Fruit fly (Drosophila melanogaster) whole organism, embryonic: ENCODE measurements around the gene NANS.

ENCODE experiments used
- Awh ChIP-seq: fragments of 200-800 bp; sonication (Bioruptor generic); IDR thresholded peaks from 2 replicates; pipeline ENCODE4, ENCODE4 v1.3.6; 2022; ENCODE audit warnings: missing biosample characterization, missing genetic modification characterization
- B-H2 ChIP-seq: fragments of 200-800 bp; sonication (Bioruptor generic); optimal IDR thresholded peaks from 2 replicates; lab custom pipeline; 2018; ENCODE audit warnings: missing biosample characterization, mild to moderate bottlenecking, missing genetic modification characterization
- BEAF-32 ChIP-seq: fragments of 200-800 bp; sonication (Bioruptor generic); optimal IDR thresholded peaks from 3 replicates; lab custom pipeline; 2017; ENCODE audit warnings: missing biosample characterization, missing genetic modification characterization, mild to moderate bottlenecking, moderate library complexity, missing genetic modification reagents
- Bgb ChIP-seq: fragments of 200-800 bp; sonication (Bioruptor generic); IDR thresholded peaks from 2 replicates; pipeline ENCODE4 v1.3.6; 2022; ENCODE audit warnings: missing biosample characterization, missing genetic modification characterization; ENCODE audit not compliant: partially characterized antibody
- CG12659 ChIP-seq: fragments of 200-800 bp; sonication (Bioruptor generic); optimal IDR thresholded peaks from 3 replicates; lab custom pipeline; 2017; ENCODE audit warnings: mild to moderate bottlenecking, missing biosample characterization, missing genetic modification reagents, missing genetic modification characterization
- CG13424 ChIP-seq: fragments of 200-800 bp; sonication (Bioruptor generic); optimal IDR thresholded peaks from 2 replicates; lab custom pipeline; 2019; ENCODE audit warnings: missing biosample characterization, mild to moderate bottlenecking, missing genetic modification characterization, moderate library complexity
- CG15514 ChIP-seq: fragments of 200-800 bp; sonication (Bioruptor generic); optimal IDR thresholded peaks from 3 replicates; lab custom pipeline; 2017; ENCODE audit warnings: missing biosample characterization, missing genetic modification characterization, mild to moderate bottlenecking, moderate library complexity, missing genetic modification reagents
- CG17802 ChIP-seq: fragments of 200-800 bp; sonication (Bioruptor generic); optimal IDR thresholded peaks from 2 replicates; lab custom pipeline; 2018; ENCODE audit warnings: missing biosample characterization, mild to moderate bottlenecking, missing genetic modification characterization, moderate library complexity
- CG17829 ChIP-seq: fragments of 200-800 bp; optimal IDR thresholded peaks from 2 replicates; lab custom pipeline; 2019; ENCODE audit warnings: missing biosample characterization, mild to moderate bottlenecking, missing genetic modification characterization, moderate library complexity
- CG18011 ChIP-seq: fragments of 200-800 bp; sonication (Bioruptor generic); optimal IDR thresholded peaks from 2 replicates; lab custom pipeline; 2017; ENCODE audit warnings: missing biosample characterization, missing genetic modification characterization, mild to moderate bottlenecking, moderate library complexity, missing genotype
- CG2116 ChIP-seq: fragments of 200-800 bp; sonication (Bioruptor generic); optimal IDR thresholded peaks from 3 replicates; lab custom pipeline; 2018; ENCODE audit warnings: missing biosample characterization, mild to moderate bottlenecking, missing genetic modification characterization
- CG2712 ChIP-seq: fragments of 200-800 bp; optimal IDR thresholded peaks from 3 replicates; lab custom pipeline; 2019; ENCODE audit warnings: missing biosample characterization, mild to moderate bottlenecking, missing genetic modification characterization, moderate library complexity
- CG30020 ChIP-seq: fragments of 200-800 bp; optimal IDR thresholded peaks from 2 replicates; lab custom pipeline; 2019; ENCODE audit warnings: missing biosample characterization, mild to moderate bottlenecking, missing genetic modification characterization, moderate library complexity
- CG32532 ChIP-seq: fragments of 200-800 bp; sonication (Bioruptor generic); IDR thresholded peaks from 2 replicates; pipeline ENCODE4 v1.3.6; 2022; ENCODE audit warnings: missing biosample characterization, missing genetic modification characterization
- CG33213 ChIP-seq: fragments of 200-800 bp; sonication (Bioruptor generic); optimal IDR thresholded peaks from 3 replicates; lab custom pipeline; 2016; ENCODE audit warnings: missing biosample characterization, missing genetic modification characterization
- CG4424 ChIP-seq: fragments of 200-800 bp; sonication (Bioruptor generic); optimal IDR thresholded peaks from 3 replicates; lab custom pipeline; 2016; ENCODE audit warnings: missing biosample characterization, missing genetic modification characterization
- CG4730 ChIP-seq: fragments of 200-800 bp; sonication (Bioruptor generic); IDR thresholded peaks from 2 replicates; pipeline ENCODE4 v1.3.6; 2022; ENCODE audit warnings: missing biosample characterization, missing genetic modification characterization
- CG7928 ChIP-seq: fragments of 200-800 bp; sonication (Bioruptor generic); optimal IDR thresholded peaks from 2 replicates; lab custom pipeline; 2017; ENCODE audit warnings: missing biosample characterization, mild to moderate bottlenecking, missing genetic modification characterization
- CG9215 ChIP-seq: fragments of 200-800 bp; sonication (Bioruptor generic); IDR thresholded peaks from 2 replicates; pipeline ENCODE4 v1.3.6; 2022; ENCODE audit warnings: missing biosample characterization, missing genetic modification characterization
- Dad ChIP-seq: fragments of 200-800 bp; sonication (Bioruptor generic); optimal IDR thresholded peaks from 3 replicates; lab custom pipeline; 2016; ENCODE audit warnings: missing biosample characterization, missing genetic modification characterization
- Dfd ChIP-seq, 2 experiments: fragments of >200 bp; optimal IDR thresholded peaks; 2 replicates each; lab custom pipeline; 2017; ENCODE audit warnings: missing biosample characterization in 2 of 2, missing genetic modification characterization in 2 of 2
- Dll ChIP-seq: fragments of 200-800 bp; sonication (Bioruptor generic); IDR thresholded peaks from 4 replicates; pipeline ENCODE4 v1.3.6; 2022; ENCODE audit warnings: missing biosample characterization, missing genetic modification characterization; ENCODE audit not compliant: partially characterized antibody
- Dref ChIP-seq: fragments of 200-800 bp; sonication (Bioruptor generic); IDR thresholded peaks from 2 replicates; pipeline ENCODE4 v1.3.6; 2022; ENCODE audit warnings: missing biosample characterization, missing genetic modification characterization
- ERR ChIP-seq: fragments of 200-800 bp; sonication (Bioruptor generic); optimal IDR thresholded peaks from 2 replicates; lab custom pipeline; 2016; ENCODE audit warnings: missing biosample characterization, missing genetic modification characterization
- Hr39 ChIP-seq: fragments of >200 bp; optimal IDR thresholded peaks from 2 replicates; lab custom pipeline; 2017
- MESR4 ChIP-seq: fragments of 200-800 bp; sonication (Bioruptor generic); optimal IDR thresholded peaks from 2 replicates; lab custom pipeline; 2018; ENCODE audit warnings: missing biosample characterization, mild to moderate bottlenecking, missing genetic modification characterization, moderate library complexity
- Mes4 ChIP-seq: fragments of 200-800 bp; sonication (Bioruptor generic); optimal IDR thresholded peaks from 2 replicates; lab custom pipeline; 2016; ENCODE audit warnings: missing biosample characterization, missing genetic modification characterization
- Optix ChIP-seq: fragments of 200-800 bp; sonication (Bioruptor generic); IDR thresholded peaks from 3 replicates; pipeline ENCODE4 v1.3.6; 2022; ENCODE audit warnings: missing biosample characterization, missing genetic modification characterization
- Sin3A ChIP-seq: fragments of >200 bp; optimal IDR thresholded peaks from 2 replicates; lab custom pipeline; 2018
- Sry-β ChIP-seq: fragments of 200-800 bp; sonication (Bioruptor generic); optimal IDR thresholded peaks from 2 replicates; lab custom pipeline; 2018; ENCODE audit warnings: missing biosample characterization, mild to moderate bottlenecking, missing genetic modification characterization, moderate library complexity
- Trl ChIP-seq, 3 experiments: fragments of >200 bp in 2 of 3; fragments of 200-800 bp in 1 of 3; sonication (Bioruptor generic) in 1 of 3; optimal IDR thresholded peaks; 2 replicates in 1 of 3; 3 replicates in 2 of 3; lab custom pipeline; 2016 to 2017; ENCODE audit warnings: missing biosample characterization in 1 of 3, missing genetic modification characterization in 1 of 3
- YL-1 ChIP-seq: fragments of 200-800 bp; sonication (Bioruptor generic); optimal IDR thresholded peaks from 3 replicates; lab custom pipeline; 2017; ENCODE audit warnings: missing biosample characterization, mild to moderate bottlenecking, missing genetic modification characterization
- ap ChIP-seq: fragments of 200-800 bp; sonication (Bioruptor generic); IDR thresholded peaks from 2 replicates; pipeline ENCODE4 v1.3.6; 2022; ENCODE audit warnings: missing biosample characterization, missing genetic modification characterization
- bigmax ChIP-seq: fragments of 200-800 bp; sonication (Bioruptor generic); optimal IDR thresholded peaks from 2 replicates; lab custom pipeline; 2018; ENCODE audit warnings: missing biosample characterization, mild to moderate bottlenecking, missing genetic modification characterization
- dimm ChIP-seq: fragments of 200-800 bp; sonication (Bioruptor generic); IDR thresholded peaks from 2 replicates; pipeline ENCODE4 v1.3.6; 2022; ENCODE audit warnings: missing biosample characterization, missing genetic modification characterization
- fd3F ChIP-seq: fragments of 200-800 bp; sonication (Bioruptor generic); optimal IDR thresholded peaks from 2 replicates; lab custom pipeline; 2018; ENCODE audit warnings: missing biosample characterization, mild to moderate bottlenecking, missing genetic modification characterization, moderate library complexity
- fru ChIP-seq: fragments of >200 bp; optimal IDR thresholded peaks from 2 replicates; lab custom pipeline; 2017
- gsb-n ChIP-seq: fragments of 200-800 bp; sonication (Bioruptor generic); optimal IDR thresholded peaks from 3 replicates; lab custom pipeline; 2018; ENCODE audit warnings: missing biosample characterization, mild to moderate bottlenecking, missing genetic modification characterization
- h ChIP-seq: fragments of >200 bp; optimal IDR thresholded peaks from 2 replicates; lab custom pipeline; 2017
- klu ChIP-seq: fragments of 200-800 bp; sonication (Bioruptor generic); IDR thresholded peaks from 2 replicates; pipeline ENCODE4 v1.3.6; 2022; ENCODE audit warnings: missing biosample characterization, missing genetic modification characterization
- lmd ChIP-seq: fragments of 200-800 bp; sonication (Bioruptor generic); IDR thresholded peaks from 2 replicates; pipeline ENCODE4 v1.3.6; 2022; ENCODE audit warnings: missing biosample characterization, missing genetic modification characterization
- nmo ChIP-seq: fragments of 200-800 bp; sonication (Bioruptor generic); optimal IDR thresholded peaks from 2 replicates; lab custom pipeline; 2018; ENCODE audit warnings: missing biosample characterization, mild to moderate bottlenecking, missing genetic modification characterization, moderate library complexity
- phol ChIP-seq: fragments of 200-800 bp; sonication (Bioruptor generic); optimal IDR thresholded peaks from 3 replicates; lab custom pipeline; 2018; ENCODE audit warnings: missing biosample characterization, mild to moderate bottlenecking, missing genetic modification characterization, moderate library complexity
- pzg ChIP-seq: fragments of 200-800 bp; sonication (Bioruptor generic); optimal IDR thresholded peaks from 3 replicates; lab custom pipeline; 2018; ENCODE audit warnings: missing biosample characterization, mild to moderate bottlenecking, missing genetic modification characterization, moderate library complexity
- run ChIP-seq: fragments of 200-800 bp; sonication (Bioruptor generic); optimal IDR thresholded peaks from 3 replicates; lab custom pipeline; 2018; ENCODE audit warnings: missing biosample characterization, mild to moderate bottlenecking, missing genetic modification characterization
- sd ChIP-seq: fragments of 200-800 bp; sonication (Bioruptor generic); optimal IDR thresholded peaks from 3 replicates; lab custom pipeline; 2018; ENCODE audit warnings: missing biosample characterization, mild to moderate bottlenecking, missing genetic modification characterization, moderate library complexity
- sr ChIP-seq: fragments of 200-800 bp; sonication (Bioruptor generic); IDR thresholded peaks from 3 replicates; pipeline ENCODE4 v1.3.6; 2022; ENCODE audit warnings: missing biosample characterization, missing genetic modification characterization
- stwl ChIP-seq: fragments of 200-800 bp; sonication (Bioruptor generic); optimal IDR thresholded peaks from 3 replicates; lab custom pipeline; 2018; ENCODE audit warnings: missing biosample characterization, mild to moderate bottlenecking, missing genetic modification characterization, moderate library complexity
- sug ChIP-seq: fragments of 200-800 bp; optimal IDR thresholded peaks from 2 replicates; lab custom pipeline; 2019; ENCODE audit warnings: missing biosample characterization, mild to moderate bottlenecking, missing genetic modification characterization, moderate library complexity
- trem ChIP-seq: fragments of 200-800 bp; optimal IDR thresholded peaks from 3 replicates; lab custom pipeline; 2019; ENCODE audit warnings: missing biosample characterization, mild to moderate bottlenecking, missing genetic modification characterization, moderate library complexity
- zf30C ChIP-seq: fragments of 200-800 bp; sonication (Bioruptor generic); optimal IDR thresholded peaks from 3 replicates; lab custom pipeline; 2018; ENCODE audit warnings: missing biosample characterization, mild to moderate bottlenecking, missing genetic modification characterization

Gene NANS

DNA sequence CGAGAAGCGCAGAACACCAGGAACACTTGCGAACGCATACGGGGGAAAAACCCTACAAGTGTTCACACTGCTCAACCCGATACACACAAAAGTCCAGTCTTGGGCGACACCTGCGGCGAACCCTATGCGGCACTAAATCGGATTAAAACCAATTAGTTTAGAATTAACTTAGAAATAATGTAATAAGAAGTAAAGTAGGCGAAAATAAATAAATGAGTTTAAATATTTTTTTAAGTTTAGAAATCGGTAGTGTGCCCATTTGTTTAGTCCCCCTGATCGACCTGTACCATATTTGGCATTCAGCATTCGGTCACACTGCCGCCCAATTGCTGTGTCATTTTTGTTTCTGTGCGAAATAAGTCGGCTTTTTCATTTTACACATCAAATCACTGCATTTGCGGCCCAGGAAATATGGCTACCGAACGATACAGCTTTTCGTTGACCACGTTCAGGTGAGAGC lies 4.7 kb downstream of the NANS start, which contains the start of gene Prosalpha2 (continued):
- TF ChIP-seq BEAF-32 (peak; percentile 34), CG13424 (tag; lab: Kevin White, UChicago) (peak; percentile 20), zf30C (GFP tag; lab: Kevin White, UChicago) (peak; percentile 19), CG2712 (tag; lab: Kevin White, UChicago) (peak; percentile 28), Sin3A (lab: Kevin White, UChicago) (peak; percentile 66), CG33213 (GFP tag; lab: Kevin White, UChicago) (peak; percentile 5), B-H2 (GFP tag; lab: Kevin White, UChicago) (no peak), MESR4 (GFP tag; lab: Kevin White, UChicago) (peak; percentile 66), Hr39 (lab: Kevin White, UChicago) (no peak), YL-1 (peak; percentile 53), Optix (GFP tag; lab: Robert Waterston, UW) (no peak), CG7928 (no peak), sr (GFP tag; lab: Robert Waterston, UW) (no peak), Mes4 (GFP tag; lab: Kevin White, UChicago) (no peak), sd (tag; lab: Kevin White, UChicago) (no peak), CG17829 (tag; lab: Kevin White, UChicago) (peak; percentile 33), ap (GFP tag; lab: Robert Waterston, UW) (no peak), fd3F (GFP tag; lab: Kevin White, UChicago) (no peak), trem (tag; lab: Kevin White, UChicago) (peak; percentile 80), Awh (no peak), Dll (GFP tag; lab: Robert Waterston, UW) (0 out of 4 replicates have a peak, but pooled peaks have one; percentile 29), gsb-n (tag; lab: Kevin White, UChicago) (no peak), CG9215 (GFP tag; lab: Robert Waterston, UW) (no peak), bigmax (GFP tag; lab: Kevin White, UChicago) (no peak), CG32532 (GFP tag; lab: Robert Waterston, UW) (peak; percentile 30; the same call in 1 of the 2 replicates), sug (tag; lab: Kevin White, UChicago) (peak; percentile 40), CG30020 (tag; lab: Kevin White, UChicago) (peak; percentile 53), Trl (optimal IDR thresholded peaks at IDR 0.05; lab: Kevin White, UChicago) (no peak), Trl (GFP tag; optimal IDR thresholded peaks at IDR 0.05; lab: Kevin White, UChicago) (no peak), phol (tag; lab: Kevin White, UChicago) (peak; percentile 46), pzg (GFP tag; lab: Kevin White, UChicago) (peak; percentile 61), h (no peak), Dref (GFP tag; lab: Robert Waterston, UW) (peak; percentile 25; the same call in 1 of the 2 replicates), Dad (no peak), Bgb (GFP tag; lab: Robert Waterston, UW) (no peak), dimm (GFP tag; lab: Robert Waterston, UW) (no peak), klu (GFP tag; lab: Robert Waterston, UW) (no peak), Sry-β (GFP tag; lab: Kevin White, UChicago) (peak; percentile 19), CG4730 (GFP tag; lab: Robert Waterston, UW) (no peak), run (no peak), fru (lab: Kevin White, UChicago) (no peak), ERR (GFP tag; lab: Kevin White, UChicago) (no peak), Dfd (GFP tag; optimal IDR thresholded peaks at IDR 0.05; lab: Kevin White, UChicago) (no peak), nmo (peak; percentile 42), CG12659 (GFP tag; lab: Kevin White, UChicago) (peak; percentile 68), stwl (tag; lab: Kevin White, UChicago) (peak; percentile 41), CG17802 (peak; percentile 64), CG4424 (GFP tag; lab: Kevin White, UChicago) (peak; percentile 3), CG2116 (GFP tag; lab: Kevin White, UChicago) (no peak), CG15514 (GFP tag; lab: Kevin White, UChicago) (peak; percentile 62), lmd (peak; percentile 15; the same call in 1 of the 2 replicates), CG18011 (GFP tag; lab: Kevin White, UChicago) (no peak)
